Worm (Caenorhabditis elegans) whole organism, young adult: ENCODE data around the gene C26G2.2.

Experiments
- C06A6.2 ChIP-seq: fragments of 200-800 bp; sonication (Bioruptor generic); conservative IDR thresholded peaks from 2 replicates; pipeline ENCODE4 v1.3.6; 2022; ENCODE audit warnings: missing genetic modification characterization, missing compliant biosample characterization
- F37B4.10 ChIP-seq: fragments of 200-800 bp; sonication (Bioruptor generic); IDR thresholded peaks from 2 replicates; pipeline ENCODE4 v1.3.6; 2022; ENCODE audit warnings: missing genetic modification characterization, missing compliant biosample characterization
- F55B11.4 ChIP-seq: sonication (generic microtip); optimal IDR thresholded peaks from 2 replicates; lab custom pipeline; 2016; ENCODE audit warnings: missing compliant biosample characterization, missing genetic modification characterization, borderline replicate concordance; ENCODE audit not compliant: insufficient read depth
- K11D2.4 ChIP-seq: fragments of 200-800 bp; sonication (Bioruptor generic); IDR thresholded peaks from 2 replicates; pipeline ENCODE4 v1.3.6; 2022; ENCODE audit warnings: missing genetic modification reagents, missing genetic modification characterization, missing compliant biosample characterization
- K12H6.12 ChIP-seq: fragments of 200-800 bp; sonication (Bioruptor generic); optimal IDR thresholded peaks from 2 replicates; lab custom pipeline; 2018; ENCODE audit warnings: mild to moderate bottlenecking, missing genetic modification characterization, missing compliant biosample characterization
- Y56A3A.18 ChIP-seq: fragments of 200-800 bp; sonication (Bioruptor generic); IDR thresholded peaks from 2 replicates; pipeline ENCODE4 v1.3.6; 2022; ENCODE audit warnings: missing genetic modification reagents, missing genetic modification characterization, missing compliant biosample characterization
- Y67H2A.10 ChIP-seq: fragments of 200-800 bp; sonication (Bioruptor generic); conservative IDR thresholded peaks from 2 replicates; pipeline ENCODE4 v1.3.6; 2022; ENCODE audit warnings: missing genetic modification reagents, missing genetic modification characterization, missing compliant biosample characterization
- Y79H2A.3 ChIP-seq: fragments of 200-800 bp; sonication (Bioruptor generic); conservative IDR thresholded peaks from 2 replicates; pipeline ENCODE4 v1.3.6; 2022; ENCODE audit warnings: missing genetic modification reagents, missing genetic modification characterization, missing compliant biosample characterization
- ZK185.1 ChIP-seq: sonication (generic microtip); optimal IDR thresholded peaks from 2 replicates; lab custom pipeline; 2016; ENCODE audit warnings: mild to moderate bottlenecking, missing genetic modification characterization, missing compliant biosample characterization; ENCODE audit not compliant: poor library complexity, severe bottlenecking
- aptf-3 ChIP-seq: fragments of 200-800 bp; sonication (Bioruptor generic); IDR thresholded peaks from 2 replicates; pipeline ENCODE4 v1.3.6; 2022; ENCODE audit warnings: missing genetic modification characterization, missing compliant biosample characterization
- athp-1 ChIP-seq: sonication (generic microtip); optimal IDR thresholded peaks from 2 replicates; lab custom pipeline; 2017; ENCODE audit warnings: mild to moderate bottlenecking, missing genetic modification characterization, missing compliant biosample characterization
- bed-2 ChIP-seq: fragments of 200-800 bp; sonication (Bioruptor generic); IDR thresholded peaks from 2 replicates; pipeline ENCODE4 v1.3.6; 2022; ENCODE audit warnings: missing genetic modification reagents, missing genetic modification characterization, missing compliant biosample characterization
- ceh-27 ChIP-seq: fragments of 200-800 bp; sonication (Bioruptor generic); optimal IDR thresholded peaks from 2 replicates; lab custom pipeline; 2018; ENCODE audit warnings: mild to moderate bottlenecking, missing genetic modification characterization, moderate library complexity, missing compliant biosample characterization
- ceh-58 ChIP-seq: fragments of 200-800 bp; sonication (Bioruptor generic); IDR thresholded peaks from 2 replicates; pipeline ENCODE4 v1.3.6; 2022; ENCODE audit warnings: missing genetic modification characterization, missing compliant biosample characterization
- ceh-91 ChIP-seq: fragments of 200-800 bp; sonication (Bioruptor generic); IDR thresholded peaks from 2 replicates; pipeline ENCODE4 v1.3.6; 2022; ENCODE audit warnings: missing genetic modification reagents, missing genetic modification characterization, missing compliant biosample characterization
- egrh-3 ChIP-seq: fragments of 200-800 bp; sonication (Bioruptor generic); IDR thresholded peaks from 2 replicates; pipeline ENCODE4 v1.3.6; 2022; ENCODE audit warnings: missing genetic modification reagents, missing genetic modification characterization, missing compliant biosample characterization
- ekl-4 ChIP-seq: fragments of 200-800 bp; sonication (Bioruptor generic); IDR thresholded peaks from 2 replicates; pipeline ENCODE4 v1.3.6; 2022; ENCODE audit warnings: missing genetic modification reagents, missing genetic modification characterization, missing compliant biosample characterization
- gei-17 ChIP-seq: fragments of 200-800 bp; sonication (Bioruptor generic); optimal IDR thresholded peaks from 2 replicates; lab custom pipeline; 2018; ENCODE audit warnings: mild to moderate bottlenecking, missing genetic modification characterization, missing compliant biosample characterization
- hlh-12 ChIP-seq: sonication (generic microtip); optimal IDR thresholded peaks from 2 replicates; lab custom pipeline; 2016; ENCODE audit warnings: missing genetic modification characterization, missing compliant biosample characterization
- hlh-26 ChIP-seq: fragments of 200-800 bp; sonication (Bioruptor generic); conservative IDR thresholded peaks from 2 replicates; pipeline ENCODE4 v1.3.6; 2022; ENCODE audit warnings: missing genetic modification reagents, missing genetic modification characterization, missing compliant biosample characterization
- hmg-1.2 ChIP-seq: fragments of 200-800 bp; sonication (Bioruptor generic); IDR thresholded peaks from 2 replicates; pipeline ENCODE4 v1.3.6; 2022; ENCODE audit warnings: missing genetic modification reagents, missing genetic modification characterization, missing compliant biosample characterization
- let-607 ChIP-seq, 2 experiments: fragments of 200-800 bp in 1 of 2; sonication (Bioruptor generic) in 1 of 2; sonication (generic microtip) in 1 of 2; optimal IDR thresholded peaks; 2 replicates each; lab custom pipeline; 2016 to 2018; ENCODE audit warnings: mild to moderate bottlenecking in 2 of 2, missing compliant biosample characterization in 2 of 2, missing genetic modification characterization in 2 of 2, moderate library complexity in 2 of 2, missing genotype in 1 of 2
- lin-35 ChIP-seq, 3 experiments: fragments of 150-350 bp in 2 of 3; sonication (generic microtip) in 1 of 3; optimal IDR thresholded peaks; 2 replicates each; lab custom pipeline; 2014 to 2018; ENCODE audit warnings: missing biosample characterization in 3 of 3, missing genetic modification characterization in 3 of 3, missing genetic modification reagents in 3 of 3
- lin-40 ChIP-seq: sonication (generic microtip); optimal IDR thresholded peaks from 2 replicates; lab custom pipeline; 2016; ENCODE audit warnings: missing genetic modification characterization, mild to moderate bottlenecking, missing compliant biosample characterization, missing genotype, missing genetic modification reagents
- lsy-27 ChIP-seq: sonication (generic microtip); optimal IDR thresholded peaks from 2 replicates; lab custom pipeline; 2017; ENCODE audit warnings: missing genetic modification characterization, mild to moderate bottlenecking, missing compliant biosample characterization, antibody characterized with exemption, missing genotype, borderline replicate concordance; ENCODE audit not compliant: insufficient read depth
- madf-8 ChIP-seq: fragments of 200-800 bp; sonication (Bioruptor generic); conservative IDR thresholded peaks from 2 replicates; pipeline ENCODE4 v1.3.6; 2022; ENCODE audit warnings: missing genetic modification reagents, missing genetic modification characterization, missing compliant biosample characterization
- mel-28 ChIP-seq: sonication (generic microtip); optimal IDR thresholded peaks from 2 replicates; lab custom pipeline; 2016; ENCODE audit warnings: borderline replicate concordance, mild to moderate bottlenecking, missing genetic modification characterization, missing compliant biosample characterization
- mes-4 ChIP-seq: sonication (generic microtip); optimal IDR thresholded peaks from 2 replicates; lab custom pipeline; 2016; ENCODE audit warnings: missing genotype, missing genetic modification characterization, missing compliant biosample characterization
- nfyb-1 ChIP-seq: fragments of 200-800 bp; sonication (Bioruptor generic); IDR thresholded peaks from 2 replicates; pipeline ENCODE4 v1.3.6; 2022; ENCODE audit warnings: missing genetic modification reagents, missing genetic modification characterization, missing compliant biosample characterization
- nhr-120 ChIP-seq: fragments of 200-800 bp; sonication (Bioruptor generic); IDR thresholded peaks from 2 replicates; pipeline ENCODE4 v1.3.6; 2022; ENCODE audit warnings: missing genetic modification characterization, missing compliant biosample characterization
- rec-8 ChIP-seq, 2 experiments: sonication (generic microtip); optimal IDR thresholded peaks; 2 replicates each; lab custom pipeline; 2016; ENCODE audit warnings: mild to moderate bottlenecking in 2 of 2, missing genetic modification characterization in 2 of 2, missing genetic modification reagents in 2 of 2, missing genotype in 2 of 2, missing biosample characterization in 1 of 2, missing compliant biosample characterization in 1 of 2, moderate library complexity in 1 of 2
- sea-2 ChIP-seq: fragments of 200-800 bp; sonication (Bioruptor generic); IDR thresholded peaks from 2 replicates; pipeline ENCODE4 v1.3.6; 2022; ENCODE audit warnings: missing genetic modification characterization, missing compliant biosample characterization
- snpc-4 ChIP-seq, 5 experiments: fragments of 150-350 bp in 1 of 5; sonication (generic microtip) in 4 of 5; optimal IDR thresholded peaks; 2 replicates each; lab custom pipeline; 2014 to 2018; ENCODE audit warnings: missing genetic modification characterization in 5 of 5, missing biosample characterization in 3 of 5, antibody characterized with exemption in 2 of 5, mild to moderate bottlenecking in 2 of 5, missing compliant biosample characterization in 2 of 5, missing genotype in 2 of 5, moderate library complexity in 2 of 5, missing genetic modification reagents in 1 of 5
- somi-1 ChIP-seq: fragments of 200-800 bp; sonication (Bioruptor generic); optimal IDR thresholded peaks from 2 replicates; lab custom pipeline; 2018; ENCODE audit warnings: mild to moderate bottlenecking, missing genetic modification characterization, missing compliant biosample characterization
- zfh-2 ChIP-seq: fragments of 200-800 bp; sonication (Bioruptor generic); conservative IDR thresholded peaks from 2 replicates; pipeline ENCODE4 v1.3.6; 2022; ENCODE audit warnings: missing genetic modification reagents, missing genetic modification characterization, missing compliant biosample characterization

Gene C26G2.2

DNA sequence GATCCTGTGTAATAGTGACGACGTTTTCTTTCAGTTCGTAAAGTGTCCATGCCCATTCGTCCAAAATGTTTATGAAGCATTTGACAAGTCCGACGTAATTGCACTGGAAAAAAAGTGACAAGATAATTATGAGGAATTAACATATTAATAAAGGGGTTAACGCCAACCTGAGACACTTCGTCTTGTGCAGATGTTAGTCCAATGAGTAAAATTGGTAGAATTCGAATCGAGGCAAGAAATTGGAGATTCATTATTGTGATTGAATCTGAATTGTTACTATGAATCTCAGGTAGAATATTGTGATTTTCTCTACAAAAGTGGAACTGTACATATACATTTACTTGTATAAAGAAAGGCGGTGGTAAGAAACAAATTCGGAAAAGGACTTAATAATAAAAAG lies 28.0 kb upstream of the C26G2.2 start, which contains the start of gene F54E4.3:
TSS of gene F54E4.3 (minus strand) at position 265 of the 400 bp plus-strand sequence.
- TF ChIP-seq nhr-120 (GFP tag; lab: Robert Waterston, UW): no peak

DNA sequence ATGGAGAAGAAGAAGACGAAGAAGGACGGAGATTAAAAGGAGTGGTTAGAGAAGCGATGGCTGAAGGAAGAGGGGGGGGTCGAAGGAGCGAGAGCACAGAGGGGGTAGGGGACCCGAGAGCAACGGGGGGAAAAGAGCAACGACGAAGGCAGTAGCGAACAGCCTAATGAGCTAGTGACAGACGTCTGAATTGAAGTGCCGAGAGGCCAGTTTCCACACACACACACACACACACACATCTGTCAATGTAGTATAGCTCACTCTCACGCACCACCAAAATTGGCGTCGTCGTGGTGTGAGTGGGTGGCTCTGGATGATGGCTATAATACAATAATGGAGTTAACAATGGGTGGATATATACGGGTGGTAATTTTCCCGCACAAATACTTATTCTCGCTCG lies 27.4 kb upstream of the C26G2.2 start:
- TF ChIP-seq Y56A3A.18 (0 out of 2 replicates have a peak, but pooled peaks have one; percentile 16), let-607 (tag; optimal IDR thresholded peaks at IDR 0.05; lab: Kevin White, UChicago) (no peak), zfh-2 (peak; percentile 94), lin-35 (GFP tag; optimal IDR thresholded peaks at IDR 0.05; lab: Kevin White, UChicago) (peak in 1 of 3 experiments; percentile 30), K12H6.12 (tag; lab: Kevin White, UChicago) (peak; percentile 55), rec-8 (tag; optimal IDR thresholded peaks at IDR 0.05; lab: Kevin White, UChicago) (no peak), ceh-27 (GFP tag; lab: Kevin White, UChicago) (peak; percentile 20), C06A6.2 (GFP tag; lab: Robert Waterston, UW) (no peak), aptf-3 (GFP tag; lab: Robert Waterston, UW) (0 out of 2 replicates have a peak, but pooled peaks have one; percentile 41), athp-1 (tag; lab: Kevin White, UChicago) (no peak), nfyb-1 (0 out of 2 replicates have a peak, but pooled peaks have one; percentile 67)

DNA sequence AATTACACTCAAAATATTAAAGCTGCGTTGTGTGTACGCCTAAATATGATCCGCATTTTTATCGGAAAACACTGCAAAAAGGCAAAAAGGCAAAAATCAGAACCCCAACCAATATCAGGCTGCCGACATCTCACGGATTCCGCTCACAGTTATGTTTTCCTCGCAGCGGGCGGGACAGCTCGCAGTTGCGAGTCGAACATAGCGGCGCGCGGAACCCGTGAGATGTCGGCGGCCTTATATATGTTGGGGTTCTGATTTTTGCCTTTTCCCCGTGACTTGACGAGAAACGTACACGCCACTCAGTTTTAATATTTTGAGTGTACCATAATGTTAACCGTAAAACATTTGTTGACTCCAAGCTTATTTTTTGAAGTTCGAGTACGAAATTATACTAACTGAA lies 26.7 kb upstream of the C26G2.2 start:
- peak; percentile 25 for TF ChIP-seq snpc-4 (GFP tag; optimal IDR thresholded peaks at IDR 0.05; lab: Kevin White, UChicago)
- peak; percentile 48 to 89 (median 70) for TF ChIP-seq snpc-4 (tag; optimal IDR thresholded peaks at IDR 0.05; lab: Kevin White, UChicago)
- no peak for TF ChIP-seq lsy-27 (tag; lab: Kevin White, UChicago)
- TF ChIP-seq mel-28 (tag; lab: Kevin White, UChicago): no peak
- no peak for TF ChIP-seq ceh-58
- TF ChIP-seq zfh-2: 0 out of 2 replicates have a peak, but pooled peaks have one; percentile 13
- no peak for TF ChIP-seq hlh-12 (tag; lab: Kevin White, UChicago)

DNA sequence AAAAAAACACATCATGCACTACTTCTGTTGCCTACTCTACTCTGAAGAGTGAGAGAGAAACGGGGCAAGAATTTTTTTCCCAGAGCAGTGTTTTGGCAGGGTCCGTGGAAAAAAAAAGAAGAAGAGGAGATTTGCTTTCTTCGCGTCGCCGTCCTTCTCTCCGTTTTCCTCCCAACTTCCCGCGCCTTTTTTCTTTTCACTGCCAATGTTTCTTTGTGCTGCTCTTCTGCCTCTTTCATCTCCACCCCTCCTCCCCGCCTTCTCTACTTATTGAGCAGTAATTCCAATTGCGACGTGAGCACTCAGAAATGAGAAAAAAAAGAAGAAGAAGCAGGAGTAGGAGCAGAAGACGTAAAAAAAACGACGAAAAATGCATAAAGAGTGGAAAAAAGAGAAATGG lies 24.2 kb upstream of the C26G2.2 start:
- TF ChIP-seq ekl-4 (GFP tag; lab: Robert Waterston, UW) (no peak), gei-17 (GFP tag; lab: Kevin White, UChicago) (no peak), ceh-58 (no peak), snpc-4 (GFP tag; optimal IDR thresholded peaks at IDR 0.05; lab: Kevin White, UChicago) (no peak), snpc-4 (tag; optimal IDR thresholded peaks at IDR 0.05; lab: Kevin White, UChicago) (no peak), mes-4 (tag; lab: Kevin White, UChicago) (no peak), egrh-3 (GFP tag; lab: Robert Waterston, UW) (peak; percentile 57), ZK185.1 (tag; lab: Kevin White, UChicago) (no peak), ceh-91 (GFP tag; lab: Robert Waterston, UW) (no peak), F55B11.4 (tag; lab: Kevin White, UChicago) (no peak), hlh-12 (tag; lab: Kevin White, UChicago) (no peak), zfh-2 (peak; percentile 89), K12H6.12 (tag; lab: Kevin White, UChicago) (peak; percentile 49), F37B4.10 (GFP tag; lab: Robert Waterston, UW) (no peak), K11D2.4 (GFP tag; lab: Robert Waterston, UW) (0 out of 2 replicates have a peak, but pooled peaks have one; percentile 14)

DNA sequence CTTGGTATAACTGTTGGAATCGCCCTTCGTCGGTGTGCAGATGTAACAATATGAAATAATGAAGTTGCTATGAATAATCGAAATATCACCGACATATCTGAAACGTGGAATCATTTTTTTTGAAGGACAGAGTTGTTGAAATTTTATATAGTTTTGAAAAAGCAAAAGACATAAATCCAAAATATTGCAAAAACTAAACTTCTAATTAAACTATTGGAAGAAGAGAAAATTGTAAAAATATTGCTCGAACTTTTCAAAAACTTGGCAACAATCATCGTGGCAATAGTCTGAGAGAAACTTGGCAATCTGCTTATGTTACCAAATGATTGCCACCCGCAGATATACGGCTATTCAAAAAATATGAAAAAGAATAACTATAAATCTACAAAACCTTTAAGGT lies 18.7 kb upstream of the C26G2.2 start, which contains the start of gene F54E4.4:
TSS of gene F54E4.4 (minus strand) at position 101 of the 400 bp plus-strand sequence.
- TF ChIP-seq hlh-12 (tag; lab: Kevin White, UChicago) (no peak), aptf-3 (GFP tag; lab: Robert Waterston, UW) (no peak), lin-40 (no peak), Y79H2A.3 (GFP tag; lab: Robert Waterston, UW) (no peak), sea-2 (GFP tag; lab: Robert Waterston, UW) (no peak), bed-2 (GFP tag; lab: Robert Waterston, UW) (no peak), madf-8 (GFP tag; lab: Robert Waterston, UW) (no peak), somi-1 (GFP tag; lab: Kevin White, UChicago) (no peak), hmg-1.2 (no peak), Y67H2A.10 (GFP tag; lab: Robert Waterston, UW) (no peak), hlh-26 (GFP tag; lab: Robert Waterston, UW) (no peak)
